Worm (Caenorhabditis elegans) whole organism, L3 larva: Measurements from ENCODE around the gene twk-43.

Experiments
- egl-27 ChIP-seq: sonication (generic microtip); optimal IDR thresholded peaks from 4 replicates; lab custom pipeline; 2017; ENCODE audit warnings: missing biosample characterization, missing genetic modification reagents, missing genetic modification characterization
- fkh-10 ChIP-seq: sonication (generic microtip); optimal IDR thresholded peaks from 2 replicates; lab custom pipeline; 2017; ENCODE audit warnings: missing biosample characterization, missing genetic modification reagents, missing genetic modification characterization
- lin-15B ChIP-seq: fragments of 150-350 bp; optimal IDR thresholded peaks from 2 replicates; lab custom pipeline; 2014; ENCODE audit warnings: missing biosample characterization, missing genetic modification characterization
- lin-39 ChIP-seq: fragments of 150-350 bp; optimal IDR thresholded peaks from 2 replicates; lab custom pipeline; 2018; ENCODE audit warnings: missing biosample characterization, missing genetic modification reagents, missing genetic modification characterization
- nhr-23 ChIP-seq: fragments of 150-350 bp; optimal IDR thresholded peaks from 2 replicates; lab custom pipeline; 2014; ENCODE audit warnings: missing biosample characterization, missing genetic modification reagents, missing genetic modification characterization
- nhr-237 ChIP-seq: fragments of 150-350 bp; optimal IDR thresholded peaks from 2 replicates; lab custom pipeline; 2014; ENCODE audit warnings: missing biosample characterization, missing genetic modification characterization
- nhr-43 ChIP-seq: sonication (generic microtip); optimal IDR thresholded peaks from 2 replicates; lab custom pipeline; 2016; ENCODE audit warnings: mild to moderate bottlenecking, missing genetic modification characterization, missing compliant biosample characterization; ENCODE audit not compliant: poor library complexity, severe bottlenecking

- TF ChIP-seq lin-39 (tag; lab: Kevin White, UChicago), result no peak
- no peak for TF ChIP-seq nhr-43
- TF ChIP-seq nhr-23, result no peak
- TF ChIP-seq egl-27, result no peak
- TF ChIP-seq lin-15B (tag; lab: Kevin White, UChicago), result no peak
- no peak for TF ChIP-seq nhr-237 (tag; lab: Kevin White, UChicago)
- TF ChIP-seq fkh-10, result no peak
These were observed 44.6 kb upstream of the twk-43 start, which contains the start of gene ceh-79 for ce11 chrV:13301443-13301842.
